Worm (Caenorhabditis elegans): ENCODE data around the gene F49C5.12.

DNA sequence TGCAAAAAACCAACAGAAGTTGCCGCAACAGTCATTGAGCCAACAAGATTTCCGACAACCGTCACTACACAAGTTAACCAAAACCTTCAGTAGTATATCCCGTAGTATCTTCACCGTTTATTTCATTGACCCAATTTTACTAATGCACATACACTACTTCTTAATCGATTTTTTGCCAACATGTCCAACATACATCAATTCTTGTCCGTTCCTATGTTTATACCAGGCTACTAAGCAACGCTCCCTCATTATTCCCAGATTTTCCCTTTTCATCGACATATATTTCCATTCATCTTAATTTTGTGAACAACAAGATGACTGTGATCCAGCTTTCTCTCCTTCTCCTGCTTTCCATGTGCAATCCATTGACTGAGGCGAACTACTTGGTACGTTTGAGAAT, 5.7 kb upstream of the F49C5.12 start, which contains the start of gene F49C5.7:
- TF ChIP-seq lin-13 (GFP tag; optimal IDR thresholded peaks at IDR 0.05) (no peak), duxl-1 (tag; optimal IDR thresholded peaks at IDR 0.05; ENCODE audit: poor library complexity) (no peak)

Data from whole organism, L4 larva.